Fruit fly (Drosophila melanogaster) whole organism, prepupa: ENCODE data around the gene Or7a.

Experiments used
- Blimp-1 ChIP-seq: fragments of 200-800 bp; sonication (Bioruptor generic); optimal IDR thresholded peaks from 3 replicates; lab custom pipeline; 2017; ENCODE audit warnings: missing biosample characterization, missing genetic modification characterization, mild to moderate bottlenecking, moderate library complexity, missing genetic modification reagents
- CG10631 ChIP-seq: fragments of 200-800 bp; sonication (Bioruptor generic); optimal IDR thresholded peaks from 2 replicates; lab custom pipeline; 2016; ENCODE audit warnings: missing biosample characterization, missing genetic modification characterization
- CG11294 ChIP-seq: fragments of 200-800 bp; sonication (Bioruptor generic); IDR thresholded peaks from 2 replicates; pipeline ENCODE4 v1.3.6; 2022; ENCODE audit warnings: missing biosample characterization, missing genetic modification characterization
- CG11762 ChIP-seq: fragments of 200-800 bp; sonication (Bioruptor generic); optimal IDR thresholded peaks from 3 replicates; lab custom pipeline; 2016; ENCODE audit warnings: missing biosample characterization, missing genetic modification characterization; ENCODE audit not compliant: insufficient read depth
- CG11902 ChIP-seq: fragments of 200-800 bp; sonication (Bioruptor generic); optimal IDR thresholded peaks from 3 replicates; lab custom pipeline; 2016; ENCODE audit warnings: missing biosample characterization, missing genetic modification characterization
- CG15336 ChIP-seq: fragments of 200-800 bp; sonication (Bioruptor generic); IDR thresholded peaks from 2 replicates; pipeline ENCODE4 v1.3.6; 2022; ENCODE audit warnings: missing biosample characterization, missing genetic modification characterization
- CG1621 ChIP-seq: fragments of 200-800 bp; sonication (Bioruptor generic); optimal IDR thresholded peaks from 3 replicates; lab custom pipeline; 2018; ENCODE audit warnings: missing biosample characterization, mild to moderate bottlenecking, missing genetic modification characterization
- CG16779 ChIP-seq: fragments of 200-800 bp; sonication (Bioruptor generic); optimal IDR thresholded peaks from 3 replicates; lab custom pipeline; 2017; ENCODE audit warnings: missing biosample characterization, mild to moderate bottlenecking, missing genetic modification characterization
- CG3032 ChIP-seq: fragments of 200-800 bp; optimal IDR thresholded peaks from 2 replicates; lab custom pipeline; 2019; ENCODE audit warnings: missing biosample characterization, mild to moderate bottlenecking, missing genetic modification characterization, moderate library complexity
- CG31627 ChIP-seq: fragments of 200-800 bp; sonication (Bioruptor generic); optimal IDR thresholded peaks from 3 replicates; lab custom pipeline; 2016; ENCODE audit warnings: missing biosample characterization, missing genetic modification characterization
- CG32006 ChIP-seq: fragments of 200-800 bp; sonication (Bioruptor generic); optimal IDR thresholded peaks from 3 replicates; lab custom pipeline; 2017; ENCODE audit warnings: missing biosample characterization, mild to moderate bottlenecking, missing genetic modification characterization
- CG3919 ChIP-seq: fragments of 200-800 bp; sonication (Bioruptor generic); optimal IDR thresholded peaks from 3 replicates; lab custom pipeline; 2016; ENCODE audit warnings: missing biosample characterization, missing genetic modification characterization
- CG6163 ChIP-seq: fragments of 200-800 bp; sonication (Bioruptor generic); IDR thresholded peaks from 3 replicates; pipeline ENCODE4 v1.3.6; 2022; ENCODE audit warnings: missing biosample characterization, missing genetic modification characterization
- CG6792 ChIP-seq: fragments of 200-800 bp; sonication (Bioruptor generic); optimal IDR thresholded peaks from 3 replicates; lab custom pipeline; 2016; ENCODE audit warnings: missing biosample characterization, missing genetic modification characterization
- CG6808 ChIP-seq: fragments of 200-800 bp; sonication (Bioruptor generic); optimal IDR thresholded peaks from 3 replicates; lab custom pipeline; 2017; ENCODE audit warnings: missing biosample characterization, missing genetic modification characterization, mild to moderate bottlenecking, moderate library complexity, missing genetic modification reagents
- CG6854 ChIP-seq: fragments of 200-800 bp; sonication (Bioruptor generic); optimal IDR thresholded peaks from 2 replicates; lab custom pipeline; 2017; ENCODE audit warnings: missing biosample characterization, mild to moderate bottlenecking, missing genetic modification characterization
- CG7368 ChIP-seq: fragments of 200-800 bp; sonication (Bioruptor generic); optimal IDR thresholded peaks from 3 replicates; lab custom pipeline; 2016; ENCODE audit warnings: missing biosample characterization, missing genetic modification characterization
- CG8119 ChIP-seq: fragments of 200-800 bp; sonication (Bioruptor generic); IDR thresholded peaks from 3 replicates; pipeline ENCODE4 v1.3.6; 2022; ENCODE audit warnings: missing biosample characterization, missing genetic modification characterization
- CG8319 ChIP-seq: fragments of 200-800 bp; sonication (Bioruptor generic); optimal IDR thresholded peaks from 3 replicates; lab custom pipeline; 2016; ENCODE audit warnings: missing biosample characterization, missing genetic modification characterization
- CG8632 ChIP-seq: fragments of 200-800 bp; sonication (Bioruptor generic); optimal IDR thresholded peaks from 3 replicates; lab custom pipeline; 2016; ENCODE audit warnings: missing biosample characterization, missing genetic modification characterization
- CG9139 ChIP-seq: fragments of 200-800 bp; sonication (Bioruptor generic); optimal IDR thresholded peaks from 3 replicates; lab custom pipeline; 2017; ENCODE audit warnings: missing biosample characterization, mild to moderate bottlenecking, missing genetic modification characterization
- Eip75B ChIP-seq: fragments of 200-800 bp; sonication (Bioruptor generic); optimal IDR thresholded peaks from 3 replicates; lab custom pipeline; 2016; ENCODE audit warnings: missing biosample characterization, missing genetic modification characterization
- Eip78C ChIP-seq: fragments of 200-800 bp; sonication (Bioruptor generic); peaks from one replicate; lab custom pipeline; 2016; ENCODE audit warnings: missing biosample characterization, missing genetic modification characterization
- Eip93F ChIP-seq: fragments of 200-800 bp; sonication (Bioruptor generic); optimal IDR thresholded peaks from 2 replicates; lab custom pipeline; 2016; ENCODE audit warnings: missing biosample characterization, mild to moderate bottlenecking, missing genetic modification characterization
- Ets21C ChIP-seq: fragments of 200-800 bp; sonication (Bioruptor generic); optimal IDR thresholded peaks from 3 replicates; lab custom pipeline; 2016; ENCODE audit warnings: missing biosample characterization, missing genetic modification characterization
- Ets96B ChIP-seq: fragments of 200-800 bp; optimal IDR thresholded peaks from 2 replicates; lab custom pipeline; 2019; ENCODE audit warnings: missing biosample characterization, mild to moderate bottlenecking, missing genetic modification characterization, moderate library complexity
- Hr38 ChIP-seq: sonication (Bioruptor generic); optimal IDR thresholded peaks from 2 replicates; lab custom pipeline; 2016; ENCODE audit warnings: missing biosample characterization, missing genetic modification characterization
- Hr39 ChIP-seq: fragments of 200-800 bp; sonication (Bioruptor generic); optimal IDR thresholded peaks from 2 replicates; lab custom pipeline; 2016; ENCODE audit warnings: missing biosample characterization, missing genetic modification characterization
- Hr4 ChIP-seq: fragments of 200-800 bp; sonication (Bioruptor generic); optimal IDR thresholded peaks from 3 replicates; lab custom pipeline; 2016; ENCODE audit warnings: missing biosample characterization, missing genetic modification characterization
- Lpt ChIP-seq: fragments of 200-800 bp; sonication (Bioruptor generic); optimal IDR thresholded peaks from 3 replicates; lab custom pipeline; 2016; ENCODE audit warnings: missing biosample characterization, missing genetic modification characterization
- Met ChIP-seq: fragments of 200-800 bp; sonication (Bioruptor generic); optimal IDR thresholded peaks from 3 replicates; lab custom pipeline; 2016; ENCODE audit warnings: missing biosample characterization, missing genetic modification characterization
- OdsH ChIP-seq: fragments of 200-800 bp; sonication (Bioruptor generic); optimal IDR thresholded peaks from 3 replicates; lab custom pipeline; 2016; ENCODE audit warnings: missing biosample characterization, missing genetic modification characterization
- Smox ChIP-seq: fragments of 200-800 bp; sonication (Bioruptor generic); optimal IDR thresholded peaks from 3 replicates; lab custom pipeline; 2016; ENCODE audit warnings: missing biosample characterization, missing genetic modification characterization
- Sox102F ChIP-seq: fragments of 200-800 bp; sonication (Bioruptor generic); optimal IDR thresholded peaks from 2 replicates; lab custom pipeline; 2016; ENCODE audit warnings: missing biosample characterization, mild to moderate bottlenecking, missing genetic modification characterization
- Sox14 ChIP-seq: fragments of 200-800 bp; sonication (Bioruptor generic); optimal IDR thresholded peaks from 3 replicates; lab custom pipeline; 2016; ENCODE audit warnings: missing biosample characterization, missing genetic modification characterization
- Sox15 ChIP-seq: fragments of 200-800 bp; sonication (Bioruptor generic); optimal IDR thresholded peaks from 3 replicates; lab custom pipeline; 2016; ENCODE audit warnings: missing biosample characterization, missing genetic modification characterization
- achi ChIP-seq: fragments of 200-800 bp; sonication (Bioruptor generic); optimal IDR thresholded peaks from 3 replicates; lab custom pipeline; 2016; ENCODE audit warnings: missing biosample characterization, missing genetic modification characterization
- acj6 ChIP-seq: fragments of 200-800 bp; sonication (Bioruptor generic); optimal IDR thresholded peaks from 3 replicates; lab custom pipeline; 2016; ENCODE audit warnings: missing biosample characterization, missing genetic modification characterization
- cyc ChIP-seq: fragments of 200-800 bp; sonication (Bioruptor generic); optimal IDR thresholded peaks from 3 replicates; lab custom pipeline; 2016; ENCODE audit warnings: missing biosample characterization, missing genetic modification characterization
- dac ChIP-seq: fragments of 200-800 bp; sonication (Bioruptor generic); optimal IDR thresholded peaks from 2 replicates; lab custom pipeline; 2017; ENCODE audit warnings: missing biosample characterization, mild to moderate bottlenecking, missing genetic modification characterization
- dsx ChIP-seq: fragments of 200-800 bp; optimal IDR thresholded peaks from 3 replicates; lab custom pipeline; 2019; ENCODE audit warnings: missing biosample characterization, mild to moderate bottlenecking, missing genetic modification characterization, moderate library complexity; ENCODE audit not compliant: poor library complexity, severe bottlenecking
- eg ChIP-seq: fragments of 200-800 bp; sonication (Bioruptor generic); IDR thresholded peaks from 3 replicates; pipeline ENCODE4 v1.3.6; 2022; ENCODE audit warnings: missing biosample characterization, missing genetic modification characterization
- esn ChIP-seq: fragments of 200-800 bp; sonication (Bioruptor generic); optimal IDR thresholded peaks from 2 replicates; lab custom pipeline; 2016; ENCODE audit warnings: missing biosample characterization, mild to moderate bottlenecking, missing genetic modification characterization, moderate library complexity
- fd59A ChIP-seq: fragments of 200-800 bp; sonication (Bioruptor generic); optimal IDR thresholded peaks from 2 replicates; lab custom pipeline; 2017; ENCODE audit warnings: missing biosample characterization, mild to moderate bottlenecking, missing genetic modification characterization, missing genetic modification reagents
- fd85E ChIP-seq: fragments of 200-800 bp; sonication (Bioruptor generic); optimal IDR thresholded peaks from 3 replicates; lab custom pipeline; 2016; ENCODE audit warnings: missing biosample characterization, missing genetic modification characterization
- fkh ChIP-seq: fragments of 200-800 bp; sonication (Bioruptor generic); optimal IDR thresholded peaks from 3 replicates; lab custom pipeline; 2017; ENCODE audit warnings: missing biosample characterization, mild to moderate bottlenecking, missing genetic modification characterization, moderate library complexity
- lz ChIP-seq: fragments of 200-800 bp; sonication (Bioruptor generic); optimal IDR thresholded peaks from 3 replicates; lab custom pipeline; 2016; ENCODE audit warnings: missing biosample characterization, missing genetic modification characterization
- net ChIP-seq: fragments of 200-800 bp; sonication (Bioruptor generic); optimal IDR thresholded peaks from 3 replicates; lab custom pipeline; 2016; ENCODE audit warnings: missing biosample characterization, missing genetic modification characterization
- pdm3 ChIP-seq: fragments of 200-800 bp; sonication (Bioruptor generic); optimal IDR thresholded peaks from 3 replicates; lab custom pipeline; 2016; ENCODE audit warnings: missing biosample characterization, missing genetic modification characterization
- salr ChIP-seq, 2 experiments: fragments of 200-800 bp; sonication (Bioruptor generic); optimal IDR thresholded peaks; 3 replicates each; lab custom pipeline; 2016 to 2018; ENCODE audit warnings: missing biosample characterization in 2 of 2, missing genetic modification characterization in 2 of 2, mild to moderate bottlenecking in 1 of 2
- spab ChIP-seq: fragments of 200-800 bp; sonication (Bioruptor generic); optimal IDR thresholded peaks from 2 replicates; lab custom pipeline; 2017; ENCODE audit warnings: missing biosample characterization, mild to moderate bottlenecking, missing genetic modification characterization, missing genetic modification reagents
- svp ChIP-seq: fragments of 200-800 bp; sonication (Bioruptor generic); peaks from one replicate; lab custom pipeline; 2016; ENCODE audit warnings: missing biosample characterization, missing genetic modification characterization
- vri ChIP-seq: fragments of 200-800 bp; sonication (Bioruptor generic); optimal IDR thresholded peaks from 3 replicates; lab custom pipeline; 2016; ENCODE audit warnings: missing biosample characterization, mild to moderate bottlenecking, missing genetic modification characterization

The Or7a gene

DNA sequence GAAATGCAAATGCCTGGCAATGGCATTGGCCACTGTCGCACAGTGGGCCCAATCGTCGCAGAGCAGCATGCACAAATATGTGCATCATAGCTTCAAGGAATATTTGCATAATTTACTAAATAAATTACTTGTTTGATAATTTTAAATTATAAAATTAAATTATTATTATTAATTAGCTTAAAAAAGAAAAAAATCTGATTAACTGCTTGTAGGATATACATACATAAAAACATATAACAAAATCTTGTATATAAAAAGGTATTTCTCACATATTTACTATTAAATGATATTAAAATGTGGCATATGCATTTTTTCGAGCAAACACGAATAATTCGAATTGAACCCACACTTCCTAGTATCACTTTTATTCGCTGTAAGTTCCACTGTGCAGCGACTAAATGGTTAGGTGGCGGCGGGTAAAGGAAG is 40.3 kb downstream of the Or7a start:
- TF ChIP-seq Smox (GFP tag; lab: Kevin White, UChicago) = no peak
- TF ChIP-seq fkh (GFP tag; lab: Kevin White, UChicago) = no peak
- TF ChIP-seq fd59A (GFP tag; lab: Kevin White, UChicago) = no peak
- peak; percentile 37 for TF ChIP-seq OdsH (GFP tag; lab: Kevin White, UChicago)
- no peak for TF ChIP-seq svp (GFP tag; lab: Kevin White, UChicago)
- TF ChIP-seq dac (GFP tag; lab: Kevin White, UChicago) = no peak
- no peak for TF ChIP-seq cyc
- no peak for TF ChIP-seq CG16779 (tag; lab: Kevin White, UChicago)
- TF ChIP-seq CG11294 (GFP tag; lab: Robert Waterston, UW) = peak; percentile 39; the same call in 1 of the 2 replicates
- no peak for TF ChIP-seq Ets96B
- TF ChIP-seq Sox102F (GFP tag; lab: Kevin White, UChicago) = no peak
- no peak for TF ChIP-seq net (GFP tag; lab: Kevin White, UChicago)
- peak; percentile 23 for TF ChIP-seq achi (GFP tag; lab: Kevin White, UChicago)
- peak; percentile 67 for TF ChIP-seq Eip78C (GFP tag; lab: Kevin White, UChicago)
- TF ChIP-seq Eip93F = no peak
- no peak for TF ChIP-seq Eip75B (GFP tag; lab: Kevin White, UChicago)
- TF ChIP-seq Hr39 (GFP tag; lab: Kevin White, UChicago) = no peak
- no peak for TF ChIP-seq Sox15
- TF ChIP-seq lz (GFP tag; lab: Kevin White, UChicago) = no peak
- no peak for TF ChIP-seq CG11902 (GFP tag; lab: Kevin White, UChicago)
- TF ChIP-seq Blimp-1 (GFP tag; lab: Kevin White, UChicago) = no peak
- TF ChIP-seq Lpt (GFP tag; lab: Kevin White, UChicago) = peak; percentile 5
- no peak for TF ChIP-seq Ets21C (GFP tag; lab: Kevin White, UChicago)
- TF ChIP-seq CG3032 = no peak
- TF ChIP-seq CG6854 (GFP tag; lab: Kevin White, UChicago) = no peak
- TF ChIP-seq CG15336 = peak; percentile 54
- TF ChIP-seq CG10631 (GFP tag; lab: Kevin White, UChicago) = peak; percentile 23
- no peak for TF ChIP-seq pdm3
- TF ChIP-seq acj6 (GFP tag; lab: Kevin White, UChicago) = peak; percentile 12
- TF ChIP-seq CG3919 (GFP tag; lab: Kevin White, UChicago) = peak; percentile 3
- TF ChIP-seq Met = no peak
- TF ChIP-seq CG31627 (GFP tag; lab: Kevin White, UChicago) = no peak
- no peak for TF ChIP-seq CG1621 (tag; lab: Kevin White, UChicago)
- no peak for TF ChIP-seq CG11762 (GFP tag; lab: Kevin White, UChicago)
- peak in 1 of 2 experiments; percentile 13 for TF ChIP-seq salr (GFP tag; optimal IDR thresholded peaks at IDR 0.05; lab: Kevin White, UChicago)
- no peak for TF ChIP-seq CG6792 (GFP tag; lab: Kevin White, UChicago)
- 0 out of 3 replicates have a peak, but pooled peaks have one; percentile 21 for TF ChIP-seq CG6163
- no peak for TF ChIP-seq fd85E (GFP tag; lab: Kevin White, UChicago)
- no peak for TF ChIP-seq vri (GFP tag; lab: Kevin White, UChicago)
- no peak for TF ChIP-seq CG7368 (GFP tag; lab: Kevin White, UChicago)
- no peak for TF ChIP-seq Sox14
- peak; percentile 81 for TF ChIP-seq CG32006
- TF ChIP-seq CG6808 (GFP tag; lab: Kevin White, UChicago) = no peak
- TF ChIP-seq Hr38 (GFP tag; lab: Kevin White, UChicago) = no peak
- 0 out of 3 replicates have a peak, but pooled peaks have one; percentile 27 for TF ChIP-seq eg (GFP tag; lab: Robert Waterston, UW)
- TF ChIP-seq CG8632 (GFP tag; lab: Kevin White, UChicago) = no peak
- TF ChIP-seq CG8319 (GFP tag; lab: Kevin White, UChicago) = no peak
- TF ChIP-seq spab = no peak
- no peak for TF ChIP-seq CG9139 (GFP tag; lab: Kevin White, UChicago)
- TF ChIP-seq Hr4 (GFP tag; lab: Kevin White, UChicago) = peak; percentile 6
- TF ChIP-seq esn (GFP tag; lab: Kevin White, UChicago) = no peak
- no peak for TF ChIP-seq dsx (GFP tag; lab: Kevin White, UChicago)
- TF ChIP-seq CG8119 (GFP tag; lab: Robert Waterston, UW) = peak; percentile 48; the same call in 2 of the 3 replicates
